Worm (Caenorhabditis elegans) whole organism, late embryonic: ENCODE data around the gene C08H9.18.

Source experiments
- C08G9.2 ChIP-seq: sonication (generic microtip); optimal IDR thresholded peaks from 2 replicates; lab custom pipeline; 2016; ENCODE audit warnings: mild to moderate bottlenecking, missing genetic modification characterization, moderate library complexity, missing compliant biosample characterization
- C38D4.7 ChIP-seq: fragments of 200-800 bp; sonication (Bioruptor generic); optimal IDR thresholded peaks from 2 replicates; lab custom pipeline; 2018; ENCODE audit warnings: mild to moderate bottlenecking, missing genetic modification characterization, moderate library complexity, missing compliant biosample characterization
- K02D7.2 ChIP-seq: sonication (generic microtip); optimal IDR thresholded peaks from 2 replicates; lab custom pipeline; 2017; ENCODE audit warnings: mild to moderate bottlenecking, missing genetic modification characterization, missing compliant biosample characterization
- K09A11.1 ChIP-seq: sonication (generic microtip); optimal IDR thresholded peaks from 2 replicates; lab custom pipeline; 2017; ENCODE audit warnings: antibody characterized with exemption, mild to moderate bottlenecking, missing genetic modification characterization, missing compliant biosample characterization; ENCODE audit not compliant: insufficient read depth
- T23F11.4 ChIP-seq: fragments of 200-800 bp; sonication (Bioruptor generic); optimal IDR thresholded peaks from 2 replicates; lab custom pipeline; 2018; ENCODE audit warnings: mild to moderate bottlenecking, missing genetic modification characterization, missing compliant biosample characterization
- Y22D7AL.16 ChIP-seq: sonication (generic microtip); optimal IDR thresholded peaks from 2 replicates; lab custom pipeline; 2016; ENCODE audit warnings: missing genetic modification characterization, missing compliant biosample characterization
- ceh-19 ChIP-seq: fragments of 200-800 bp; sonication (Bioruptor generic); optimal IDR thresholded peaks from 2 replicates; lab custom pipeline; 2018; ENCODE audit warnings: mild to moderate bottlenecking, missing genetic modification characterization, missing compliant biosample characterization
- ceh-2 ChIP-seq: sonication (generic microtip); optimal IDR thresholded peaks from 2 replicates; lab custom pipeline; 2016; ENCODE audit warnings: missing genotype, missing genetic modification characterization, missing compliant biosample characterization
- ceh-22 ChIP-seq: sonication (generic microtip); optimal IDR thresholded peaks from 2 replicates; lab custom pipeline; 2017; ENCODE audit warnings: missing biosample characterization, missing genetic modification characterization
- ceh-30 ChIP-seq: fragments of 150-350 bp; optimal IDR thresholded peaks from 2 replicates; lab custom pipeline; 2014; ENCODE audit warnings: missing biosample characterization, missing genetic modification characterization
- ceh-31 ChIP-seq: sonication (generic microtip); optimal IDR thresholded peaks from 2 replicates; lab custom pipeline; 2016; ENCODE audit warnings: missing genetic modification characterization, missing compliant biosample characterization
- ceh-34 ChIP-seq: sonication (generic microtip); optimal IDR thresholded peaks from 2 replicates; lab custom pipeline; 2016; ENCODE audit warnings: mild to moderate bottlenecking, missing genetic modification characterization, missing compliant biosample characterization
- ceh-48 ChIP-seq: sonication (generic microtip); optimal IDR thresholded peaks from 2 replicates; lab custom pipeline; 2016; ENCODE audit warnings: missing genetic modification characterization, inconsistent platforms, missing compliant biosample characterization
- dmd-4 ChIP-seq: sonication (generic microtip); optimal IDR thresholded peaks from 2 replicates; lab custom pipeline; 2016; ENCODE audit warnings: borderline replicate concordance, missing genetic modification characterization, missing compliant biosample characterization
- elt-4 ChIP-seq: sonication (generic microtip); optimal IDR thresholded peaks from 2 replicates; lab custom pipeline; 2016; ENCODE audit warnings: missing genetic modification characterization, missing compliant biosample characterization
- ets-4 ChIP-seq: sonication (generic microtip); optimal IDR thresholded peaks from 2 replicates; lab custom pipeline; 2016; ENCODE audit warnings: missing genetic modification characterization, missing compliant biosample characterization
- eyg-1 ChIP-seq: sonication (generic microtip); optimal IDR thresholded peaks from 2 replicates; lab custom pipeline; 2016; ENCODE audit warnings: missing genotype, missing genetic modification characterization, missing compliant biosample characterization
- fkh-10 ChIP-seq: fragments of 150-350 bp; optimal IDR thresholded peaks from 2 replicates; lab custom pipeline; 2014; ENCODE audit warnings: missing biosample characterization, missing genetic modification reagents, missing genetic modification characterization
- hlh-13 ChIP-seq: fragments of 200-800 bp; sonication (Bioruptor generic); optimal IDR thresholded peaks from 2 replicates; lab custom pipeline; 2018; ENCODE audit warnings: mild to moderate bottlenecking, missing genetic modification characterization, missing compliant biosample characterization
- hlh-30 ChIP-seq: sonication (generic microtip); optimal IDR thresholded peaks from 2 replicates; lab custom pipeline; 2017; ENCODE audit warnings: antibody characterized with exemption, missing genetic modification characterization, missing compliant biosample characterization; ENCODE audit not compliant: insufficient read depth
- hlh-6 ChIP-seq: sonication (generic microtip); optimal IDR thresholded peaks from 2 replicates; lab custom pipeline; 2016; ENCODE audit warnings: missing genotype, missing genetic modification characterization, missing compliant biosample characterization
- mec-3 ChIP-seq: sonication (generic microtip); optimal IDR thresholded peaks from 2 replicates; lab custom pipeline; 2016; ENCODE audit warnings: borderline replicate concordance, missing genetic modification characterization, missing compliant biosample characterization
- npax-4 ChIP-seq: sonication (generic microtip); optimal IDR thresholded peaks from 2 replicates; lab custom pipeline; 2016; ENCODE audit warnings: missing genetic modification characterization, missing compliant biosample characterization
- odd-2 ChIP-seq: sonication (generic microtip); optimal IDR thresholded peaks from 2 replicates; lab custom pipeline; 2017; ENCODE audit warnings: antibody characterized with exemption, mild to moderate bottlenecking, missing genetic modification characterization, missing compliant biosample characterization
- pag-3 ChIP-seq: sonication (generic microtip); optimal IDR thresholded peaks from 2 replicates; lab custom pipeline; 2016; ENCODE audit warnings: missing compliant biosample characterization, missing genetic modification characterization, borderline replicate concordance
- pat-9 ChIP-seq: fragments of 200-800 bp; sonication (Bioruptor generic); optimal IDR thresholded peaks from 2 replicates; lab custom pipeline; 2018; ENCODE audit warnings: mild to moderate bottlenecking, missing genetic modification characterization, moderate library complexity, missing compliant biosample characterization
- pax-1 ChIP-seq: fragments of 150-350 bp; optimal IDR thresholded peaks from 2 replicates; lab custom pipeline; 2014; ENCODE audit warnings: missing biosample characterization, missing genetic modification characterization
- pha-2 ChIP-seq: sonication (generic microtip); optimal IDR thresholded peaks from 2 replicates; lab custom pipeline; 2017; ENCODE audit warnings: mild to moderate bottlenecking, missing genetic modification characterization, missing compliant biosample characterization
- pqm-1 ChIP-seq: sonication (generic microtip); optimal IDR thresholded peaks from 2 replicates; lab custom pipeline; 2016; ENCODE audit warnings: missing genetic modification characterization, missing compliant biosample characterization
- ref-2 ChIP-seq: sonication (generic microtip); optimal IDR thresholded peaks from 2 replicates; lab custom pipeline; 2016; ENCODE audit warnings: missing genetic modification characterization, missing compliant biosample characterization
- rnt-1 ChIP-seq: sonication (generic microtip); optimal IDR thresholded peaks from 2 replicates; lab custom pipeline; 2016; ENCODE audit warnings: missing genetic modification characterization, missing compliant biosample characterization
- sdc-2 ChIP-seq: sonication (generic microtip); optimal IDR thresholded peaks from 2 replicates; lab custom pipeline; 2016; ENCODE audit warnings: missing genotype, missing genetic modification characterization, missing compliant biosample characterization
- sox-4 ChIP-seq: sonication (generic microtip); optimal IDR thresholded peaks from 2 replicates; lab custom pipeline; 2017; ENCODE audit warnings: mild to moderate bottlenecking, missing genetic modification characterization, inconsistent platforms, missing compliant biosample characterization
- syd-9 ChIP-seq: sonication (generic microtip); optimal IDR thresholded peaks from 2 replicates; lab custom pipeline; 2016; ENCODE audit warnings: mild to moderate bottlenecking, missing genetic modification characterization, moderate library complexity, missing compliant biosample characterization
- tbx-7 ChIP-seq: sonication (generic microtip); optimal IDR thresholded peaks from 2 replicates; lab custom pipeline; 2016; ENCODE audit warnings: missing genotype, missing genetic modification characterization, missing compliant biosample characterization
- unc-3 ChIP-seq, 2 experiments: fragments of 200-800 bp in 1 of 2; sonication (Bioruptor generic) in 1 of 2; sonication (generic microtip) in 1 of 2; conservative IDR thresholded peaks in 1 of 2; optimal IDR thresholded peaks in 1 of 2; 2 replicates each; pipeline versions ENCODE4 v1.3.6 to Lab custom; 2016 to 2022; ENCODE audit warnings: missing compliant biosample characterization in 2 of 2, missing genetic modification characterization in 2 of 2, missing genetic modification reagents in 1 of 2
- unc-42 ChIP-seq: sonication (generic microtip); optimal IDR thresholded peaks from 2 replicates; lab custom pipeline; 2016; ENCODE audit warnings: missing genotype, missing genetic modification characterization, missing compliant biosample characterization
- unc-55 ChIP-seq: sonication (generic microtip); optimal IDR thresholded peaks from 2 replicates; lab custom pipeline; 2017; ENCODE audit warnings: missing biosample characterization, missing genetic modification reagents, missing genetic modification characterization
- zip-5 ChIP-seq: sonication (generic microtip); optimal IDR thresholded peaks from 2 replicates; lab custom pipeline; 2016; ENCODE audit warnings: missing genetic modification characterization, missing compliant biosample characterization
- ztf-16 ChIP-seq: sonication (generic microtip); optimal IDR thresholded peaks from 2 replicates; lab custom pipeline; 2017; ENCODE audit warnings: missing genetic modification characterization, missing compliant biosample characterization

The C08H9.18 gene

ce11 chrII:9850945-9851344 lies 11.1 kb downstream of the C08H9.18 start, which contains the start of gene ZK938.10:
ZK938.10 (minus strand) TSS chrII:9851045.
- TF ChIP-seq C38D4.7 (no peak), pha-2 (tag; lab: Kevin White, UChicago) (no peak), K09A11.1 (tag; lab: Kevin White, UChicago) (no peak), ceh-31 (tag; lab: Kevin White, UChicago) (no peak), Y22D7AL.16 (tag; lab: Kevin White, UChicago) (no peak), pqm-1 (tag; lab: Kevin White, UChicago) (no peak), ztf-16 (tag; lab: Kevin White, UChicago) (no peak), syd-9 (tag; lab: Kevin White, UChicago) (no peak), hlh-30 (tag; lab: Kevin White, UChicago) (no peak), ref-2 (no peak), sox-4 (tag; lab: Kevin White, UChicago) (no peak), pat-9 (tag; lab: Kevin White, UChicago) (no peak), mec-3 (no peak), tbx-7 (tag; lab: Kevin White, UChicago) (no peak), T23F11.4 (GFP tag; lab: Kevin White, UChicago) (no peak), ceh-48 (no peak)

- TF ChIP-seq ceh-34 (tag; lab: Kevin White, UChicago) (no peak), rnt-1 (tag; lab: Kevin White, UChicago) (no peak), ceh-22 (tag; lab: Kevin White, UChicago) (no peak), ceh-19 (GFP tag; lab: Kevin White, UChicago) (no peak), hlh-30 (tag; lab: Kevin White, UChicago) (no peak), eyg-1 (tag; lab: Kevin White, UChicago) (no peak), sdc-2 (no peak), fkh-10 (GFP tag; lab: Kevin White, UChicago) (no peak)
- TF ChIP-seq, all 69 proteins: peak for 0
Measured at ce11 chrII:9849497-9849896, 12.6 kb downstream of the C08H9.18 start, which contains the start of gene old-2. old-2 (minus strand) TSS chrII:9849597.

- TF ChIP-seq ets-4 (no peak), pat-9 (tag; lab: Kevin White, UChicago) (no peak), dmd-4 (no peak), ceh-30 (tag; lab: Kevin White, UChicago) (no peak), odd-2 (tag; lab: Kevin White, UChicago) (no peak), sox-4 (tag; lab: Kevin White, UChicago) (no peak), pax-1 (tag; lab: Kevin White, UChicago) (no peak), zip-5 (no peak), ceh-22 (tag; lab: Kevin White, UChicago) (no peak)
Measured at ce11 chrII:9845239-9845638, 16.8 kb downstream of the C08H9.18 start, which contains the start of gene chil-9. chil-9 (minus strand) TSS chrII:9845339.

ce11 chrII:9841985-9842505 lies 20.0 kb downstream of the C08H9.18 start, which contains the start of gene rnh-1.2:
rnh-1.2 (minus strand) TSS chrII:9842035.
- TF ChIP-seq mec-3 (no peak), hlh-6 (tag; lab: Kevin White, UChicago) (no peak), rnt-1 (tag; lab: Kevin White, UChicago) (no peak), C08G9.2 (tag; lab: Kevin White, UChicago) (no peak), ceh-2 (no peak), pag-3 (tag; lab: Kevin White, UChicago) (no peak), npax-4 (tag; lab: Kevin White, UChicago) (no peak), fkh-10 (GFP tag; lab: Kevin White, UChicago) (no peak), hlh-13 (GFP tag; lab: Kevin White, UChicago) (no peak), unc-42 (tag; lab: Kevin White, UChicago) (no peak), pax-1 (tag; lab: Kevin White, UChicago) (no peak), unc-55 (GFP tag; lab: Kevin White, UChicago) (no peak), dmd-4 (no peak), unc-3 (GFP tag; conservative IDR thresholded peaks at IDR 0.05; lab: Robert Waterston, UW) (no peak), unc-3 (tag; optimal IDR thresholded peaks at IDR 0.05; lab: Kevin White, UChicago) (no peak), sdc-2 (no peak), C38D4.7 (no peak), pha-2 (tag; lab: Kevin White, UChicago) (no peak), elt-4 (tag; lab: Kevin White, UChicago) (no peak), K02D7.2 (tag; lab: Kevin White, UChicago) (no peak)
